Fruit fly (Drosophila melanogaster): ENCODE data around the gene HGTX.

Gene HGTX

DNA sequence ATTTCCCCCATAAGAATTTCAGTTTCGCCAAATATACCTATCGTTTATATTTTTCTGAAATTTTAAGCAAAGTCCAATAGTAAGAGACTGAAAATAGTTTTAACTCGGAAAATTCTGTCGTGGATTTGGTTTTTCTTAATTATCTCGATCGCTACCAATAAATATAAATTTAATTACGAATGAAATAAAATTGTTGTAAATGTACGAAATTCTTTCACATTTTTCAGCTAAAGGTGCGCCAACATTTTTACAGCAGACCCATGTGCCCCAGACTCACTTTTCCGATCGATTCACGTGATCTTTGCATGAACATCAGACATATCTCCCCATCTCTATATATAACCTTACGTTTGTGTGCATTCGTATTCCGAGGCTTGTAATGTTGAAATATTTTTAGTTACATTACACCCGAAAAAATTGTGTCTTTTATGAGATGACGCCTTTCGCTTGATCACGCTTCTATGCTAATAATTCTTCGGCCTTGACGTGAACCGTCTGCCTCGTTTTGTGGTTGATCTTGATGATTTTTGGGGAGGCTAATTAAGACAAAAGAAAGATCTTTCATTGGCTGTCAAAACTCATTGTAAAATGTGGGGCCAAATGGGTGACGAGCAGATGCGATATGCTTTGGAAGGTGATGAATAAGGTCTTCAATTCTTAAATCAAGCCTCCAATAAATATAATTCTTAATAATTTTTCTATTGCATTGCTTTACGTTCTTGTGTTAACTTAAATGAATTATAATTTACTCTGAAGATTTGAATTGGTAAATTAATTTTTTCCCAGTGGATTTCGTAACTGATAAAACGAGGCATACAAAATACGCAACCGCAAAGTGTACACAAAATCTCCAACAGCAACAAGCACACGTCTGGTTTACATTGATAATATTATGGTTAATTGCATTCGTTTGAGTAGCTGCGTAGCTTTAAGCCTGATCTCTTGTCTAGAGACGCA, 54.1 kb downstream of the HGTX start (continued):
- TF ChIP-seq usp (GFP tag; optimal IDR thresholded peaks at IDR 0.05) = no peak
- no peak for TF ChIP-seq Dfd (GFP tag; optimal IDR thresholded peaks at IDR 0.05)
- no peak for TF ChIP-seq ey (GFP tag; optimal IDR thresholded peaks at IDR 0.05)
- no peak for TF ChIP-seq dsf (GFP tag; optimal IDR thresholded peaks at IDR 0.05; ENCODE audit: borderline replicate concordance)
- TF ChIP-seq pan (optimal IDR thresholded peaks at IDR 0.05) = no peak
- TF ChIP-seq Dif (GFP tag; optimal IDR thresholded peaks at IDR 0.05; ENCODE audit: partially characterized antibody) = no peak
- TF ChIP-seq Vsx2 (GFP tag; optimal IDR thresholded peaks at IDR 0.05; ENCODE audit: partially characterized antibody) = no peak
- TF ChIP-seq HLH106 (tag; optimal IDR thresholded peaks at IDR 0.05) = no peak
- no peak for TF ChIP-seq Hnf4 (GFP tag; optimal IDR thresholded peaks at IDR 0.05)
- TF ChIP-seq tai (GFP tag; optimal IDR thresholded peaks at IDR 0.05) = no peak
- peak in 1 of 2 experiments; percentile 32 for TF ChIP-seq foxo (GFP tag; optimal IDR thresholded peaks at IDR 0.05)
- TF ChIP-seq Jra (GFP tag; optimal IDR thresholded peaks at IDR 0.05) = no peak

dm6 chr3L:14543971-14544655, 55.2 kb downstream of the HGTX start:
- TF ChIP-seq CrebA (GFP tag; optimal IDR thresholded peaks at IDR 0.05; ENCODE audit: borderline replicate concordance) (no peak), fru (GFP tag; optimal IDR thresholded peaks at IDR 0.05) (peak; percentile 22), rgr (GFP tag; optimal IDR thresholded peaks at IDR 0.05) (peak; percentile 47), foxo (GFP tag; optimal IDR thresholded peaks at IDR 0.05) (peak in 1 of 2 experiments; percentile 37), dmrt93B (GFP tag; optimal IDR thresholded peaks at IDR 0.05) (no peak), pan (optimal IDR thresholded peaks at IDR 0.05) (no peak), Dif (GFP tag; optimal IDR thresholded peaks at IDR 0.05; ENCODE audit: partially characterized antibody) (no peak), tai (GFP tag; optimal IDR thresholded peaks at IDR 0.05) (no peak), Mio (GFP tag; optimal IDR thresholded peaks at IDR 0.05) (peak; percentile 39), psq (GFP tag; optimal IDR thresholded peaks at IDR 0.05) (no peak), dl (GFP tag; optimal IDR thresholded peaks at IDR 0.05; ENCODE audit: insufficient read depth in 1 of 2, partially characterized antibody in 2 of 2) (no peak), h (GFP tag; optimal IDR thresholded peaks at IDR 0.05) (peak; percentile 61), sage (GFP tag; optimal IDR thresholded peaks at IDR 0.05) (no peak), Hnf4 (GFP tag; optimal IDR thresholded peaks at IDR 0.05) (peak; percentile 35), CG32264 (GFP tag; optimal IDR thresholded peaks at IDR 0.05) (no peak), Dfd (GFP tag; optimal IDR thresholded peaks at IDR 0.05) (no peak), N (GFP tag; optimal IDR thresholded peaks at IDR 0.05) (no peak), woc (GFP tag; optimal IDR thresholded peaks at IDR 0.05) (peak; percentile 27), jim (GFP tag; optimal IDR thresholded peaks at IDR 0.05) (peak; percentile 22), Sp1 (GFP tag; optimal IDR thresholded peaks at IDR 0.05) (peak; percentile 12), Rel (GFP tag; optimal IDR thresholded peaks at IDR 0.05) (no peak), Rel (tag; optimal IDR thresholded peaks at IDR 0.05) (peak; percentile 84), OdsH (GFP tag; optimal IDR thresholded peaks at IDR 0.05) (peak; percentile 43), Myc (optimal IDR thresholded peaks at IDR 0.05) (no peak), Hr83 (GFP tag; optimal IDR thresholded peaks at IDR 0.05; ENCODE audit: poor library complexity, severe bottlenecking) (peak; percentile 74), CG9705 (GFP tag; optimal IDR thresholded peaks at IDR 0.05) (no peak), GATAd (GFP tag; optimal IDR thresholded peaks at IDR 0.05) (no peak), Vsx2 (GFP tag; optimal IDR thresholded peaks at IDR 0.05; ENCODE audit: partially characterized antibody) (no peak), Jra (GFP tag; optimal IDR thresholded peaks at IDR 0.05) (no peak), br (GFP tag; optimal IDR thresholded peaks at IDR 0.05) (peak; percentile 44)

- TF ChIP-seq CrebA (GFP tag; optimal IDR thresholded peaks at IDR 0.05; ENCODE audit: borderline replicate concordance) = peak; percentile 7
- no peak for TF ChIP-seq Rel (GFP tag; optimal IDR thresholded peaks at IDR 0.05)
- peak; percentile 71 for TF ChIP-seq Rel (tag; optimal IDR thresholded peaks at IDR 0.05)
- TF ChIP-seq Mio (GFP tag; optimal IDR thresholded peaks at IDR 0.05) = no peak
- no peak for TF ChIP-seq Abd-B (GFP tag; optimal IDR thresholded peaks at IDR 0.05)
- peak; percentile 34 for TF ChIP-seq h (GFP tag; optimal IDR thresholded peaks at IDR 0.05)
- TF ChIP-seq HLH106 (tag; optimal IDR thresholded peaks at IDR 0.05) = peak; percentile 20
- TF ChIP-seq psq (GFP tag; optimal IDR thresholded peaks at IDR 0.05) = peak; percentile 3
- TF ChIP-seq Sp1 (GFP tag; optimal IDR thresholded peaks at IDR 0.05) = peak; percentile 20
- TF ChIP-seq rgr (GFP tag; optimal IDR thresholded peaks at IDR 0.05) = peak; percentile 46
- peak; percentile 49 for TF ChIP-seq Hr83 (GFP tag; optimal IDR thresholded peaks at IDR 0.05; ENCODE audit: poor library complexity, severe bottlenecking)
- TF ChIP-seq foxo (GFP tag; optimal IDR thresholded peaks at IDR 0.05) = peak in 1 of 2 experiments; percentile 42
- no peak for TF ChIP-seq CG32264 (GFP tag; optimal IDR thresholded peaks at IDR 0.05)
- TF ChIP-seq fru (GFP tag; optimal IDR thresholded peaks at IDR 0.05) = peak; percentile 8
- TF ChIP-seq Dif (GFP tag; optimal IDR thresholded peaks at IDR 0.05; ENCODE audit: partially characterized antibody) = peak; percentile 10
- TF ChIP-seq lola (GFP tag; optimal IDR thresholded peaks at IDR 0.05) = no peak
- peak; percentile 4 for TF ChIP-seq OdsH (GFP tag; optimal IDR thresholded peaks at IDR 0.05)
Observed at dm6 chr3L:14537435-14537991, 61.8 kb downstream of the HGTX start, which contains the start of gene Mpcp2. Gene Mpcp2 (plus strand): TSS chr3L:14537651.

Data from whole organism, wandering third instar larva.